Comparison of ENCODE assay signal across 1 fruit fly cellular context in the genomic region with DNA sequence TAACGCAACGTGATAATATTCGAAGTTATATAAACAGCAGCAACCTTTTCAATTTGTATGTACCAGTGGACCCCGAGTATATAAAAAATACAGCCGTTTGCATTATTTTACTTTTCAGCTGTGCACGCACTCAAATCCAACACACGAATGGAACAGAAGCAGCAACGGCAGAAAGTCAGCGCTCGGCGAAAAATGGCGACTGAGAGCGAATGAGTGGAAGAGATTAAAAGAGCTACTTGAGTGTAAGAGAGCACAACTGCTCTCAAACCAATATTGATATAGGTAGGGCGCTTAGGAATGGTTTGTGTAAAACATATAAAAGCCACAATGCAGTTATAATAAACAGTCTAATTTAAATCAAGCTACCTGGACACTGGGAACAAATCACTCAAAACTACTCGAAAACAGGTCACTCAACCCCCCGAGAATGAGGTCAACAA.
TF ChIP-seq lines count a peak whose summit lies in the region.

No protein-coding gene starts in this region.

TF ChIP-seq in whole organism, embryonic, 481 proteins besides CTCF, POLR2A, EP300 and RAD21 (continued from another document and continues in another):
- no peak for TF ChIP-seq usp (GFP tag; optimal IDR thresholded peaks at IDR 0.05; lab: Kevin White, UChicago)
- TF ChIP-seq Hey (tag; optimal IDR thresholded peaks at IDR 0.05; lab: Kevin White, UChicago), result peak; percentile 28
- TF ChIP-seq Camta (GFP tag; optimal IDR thresholded peaks at IDR 0.05; lab: Kevin White, UChicago), result peak; percentile 72
- TF ChIP-seq H2.0 (GFP tag; IDR thresholded peaks at IDR 0.05; lab: Robert Waterston, UW), result no peak
- TF ChIP-seq CG9797 (GFP tag; optimal IDR thresholded peaks at IDR 0.05; lab: Kevin White, UChicago), result no peak
- TF ChIP-seq jing (GFP tag; optimal IDR thresholded peaks at IDR 0.05; lab: Kevin White, UChicago), result peak; percentile 3
- TF ChIP-seq luna (GFP tag; optimal IDR thresholded peaks at IDR 0.05; lab: Kevin White, UChicago), result no peak
- TF ChIP-seq CG17186 (GFP tag; optimal IDR thresholded peaks at IDR 0.05; lab: Kevin White, UChicago), result peak; percentile 11
- TF ChIP-seq nmo (GFP tag; optimal IDR thresholded peaks at IDR 0.05; lab: Kevin White, UChicago), result no peak
- peak; percentile 53 for TF ChIP-seq yki (optimal IDR thresholded peaks at IDR 0.05; lab: Kevin White, UChicago)
- peak; percentile 98 for TF ChIP-seq z (GFP tag; IDR thresholded peaks at IDR 0.05; lab: Robert Waterston, UW)
- TF ChIP-seq B-H1 (GFP tag; IDR thresholded peaks at IDR 0.05; lab: Robert Waterston, UW), result no peak; the same call in 2 of the 3 replicates
- TF ChIP-seq seq (GFP tag; IDR thresholded peaks at IDR 0.05; lab: Robert Waterston, UW), result peak; percentile 85
- TF ChIP-seq Abd-B (GFP tag; optimal IDR thresholded peaks at IDR 0.05; lab: Kevin White, UChicago), result no peak
- no peak for TF ChIP-seq CG7372 (GFP tag; IDR thresholded peaks at IDR 0.05; lab: Robert Waterston, UW)
- peak; percentile 29 for TF ChIP-seq Bteb2 (GFP tag; optimal IDR thresholded peaks at IDR 0.05; lab: Kevin White, UChicago)
- TF ChIP-seq Rfx (GFP tag; IDR thresholded peaks at IDR 0.05; lab: Robert Waterston, UW), result peak; percentile 20; the same call in 1 of the 2 replicates
- TF ChIP-seq chm (GFP tag; IDR thresholded peaks at IDR 0.05; lab: Robert Waterston, UW), result peak; percentile 80
- TF ChIP-seq ham (GFP tag; IDR thresholded peaks at IDR 0.05; lab: Robert Waterston, UW), result no peak
- TF ChIP-seq CG17802 (tag; optimal IDR thresholded peaks at IDR 0.05; lab: Kevin White, UChicago), result no peak
- peak; percentile 88 for TF ChIP-seq wek (GFP tag; optimal IDR thresholded peaks at IDR 0.05; lab: Kevin White, UChicago)
- TF ChIP-seq org-1 (GFP tag; optimal IDR thresholded peaks at IDR 0.05; lab: Kevin White, UChicago), result peak; percentile 58
- TF ChIP-seq Aef1 (GFP tag; IDR thresholded peaks at IDR 0.05; lab: Robert Waterston, UW), result no peak
- TF ChIP-seq CHES-1-like (GFP tag; optimal IDR thresholded peaks at IDR 0.05; lab: Kevin White, UChicago), result peak; percentile 66
- TF ChIP-seq ttk (GFP tag; IDR thresholded peaks at IDR 0.05; lab: Robert Waterston, UW), result no peak
- peak; percentile 6 for TF ChIP-seq MESR4 (GFP tag; optimal IDR thresholded peaks at IDR 0.05; lab: Kevin White, UChicago)
- no peak for TF ChIP-seq wor (GFP tag; IDR thresholded peaks at IDR 0.05; lab: Robert Waterston, UW)
- TF ChIP-seq CrebB (tag; optimal IDR thresholded peaks at IDR 0.05; lab: Kevin White, UChicago), result peak; percentile 77
- TF ChIP-seq CG13287 (GFP tag; IDR thresholded peaks at IDR 0.05; lab: Robert Waterston, UW; ENCODE audit: partially characterized antibody), result peak; percentile 42; the same call in 1 of the 2 replicates
- no peak for TF ChIP-seq mld (GFP tag; IDR thresholded peaks at IDR 0.05; lab: Robert Waterston, UW; ENCODE audit: partially characterized antibody)
- TF ChIP-seq CG12104 (GFP tag; optimal IDR thresholded peaks at IDR 0.05; lab: Kevin White, UChicago), result peak; percentile 47
- TF ChIP-seq CG31441 (GFP tag; IDR thresholded peaks at IDR 0.05; lab: Robert Waterston, UW), result peak; percentile 70
- TF ChIP-seq CG4424 (GFP tag; optimal IDR thresholded peaks at IDR 0.05; lab: Kevin White, UChicago), result peak; percentile 55
- no peak for TF ChIP-seq CG11560 (tag; IDR thresholded peaks at IDR 0.05; lab: Robert Waterston, UW)
- TF ChIP-seq CG30431 (GFP tag; optimal IDR thresholded peaks at IDR 0.05; lab: Kevin White, UChicago), result no peak
- TF ChIP-seq knrl (GFP tag; IDR thresholded peaks at IDR 0.05; lab: Robert Waterston, UW; ENCODE audit: partially characterized antibody), result no peak
- no peak for TF ChIP-seq Hr39 (optimal IDR thresholded peaks at IDR 0.05; lab: Kevin White, UChicago)
- no peak for TF ChIP-seq CG32772 (GFP tag; IDR thresholded peaks at IDR 0.05; lab: Robert Waterston, UW)
- TF ChIP-seq CG3838 (GFP tag; optimal IDR thresholded peaks at IDR 0.05; lab: Kevin White, UChicago), result no peak
- TF ChIP-seq CG7839 (tag; optimal IDR thresholded peaks at IDR 0.05; lab: Kevin White, UChicago), result peak; percentile 37
- peak; percentile 69 for TF ChIP-seq PHDP (tag; optimal IDR thresholded peaks at IDR 0.05; lab: Kevin White, UChicago)
- TF ChIP-seq Hand (GFP tag; optimal IDR thresholded peaks at IDR 0.05; lab: Kevin White, UChicago), result peak; percentile 69
- TF ChIP-seq Meics (GFP tag; optimal IDR thresholded peaks at IDR 0.05; lab: Kevin White, UChicago), result peak; percentile 68
- peak; percentile 1 for TF ChIP-seq CoRest (tag; optimal IDR thresholded peaks at IDR 0.05; lab: Kevin White, UChicago)
- TF ChIP-seq aop (GFP tag; IDR thresholded peaks at IDR 0.05; lab: Robert Waterston, UW), result no peak
- TF ChIP-seq Kr (GFP tag; optimal IDR thresholded peaks at IDR 0.05; lab: Kevin White, UChicago), result no peak
- no peak for TF ChIP-seq dimm (GFP tag; IDR thresholded peaks at IDR 0.05; lab: Robert Waterston, UW)
- TF ChIP-seq CG18764 (GFP tag; optimal IDR thresholded peaks at IDR 0.05; lab: Kevin White, UChicago), result peak; percentile 57
- TF ChIP-seq bab2 (GFP tag; optimal IDR thresholded peaks at IDR 0.05; lab: Kevin White, UChicago), result peak; percentile 77
- TF ChIP-seq CG9437 (GFP tag; optimal IDR thresholded peaks at IDR 0.05; lab: Kevin White, UChicago), result peak; percentile 29
- TF ChIP-seq mirr (GFP tag; optimal IDR thresholded peaks at IDR 0.05; lab: Kevin White, UChicago), result peak; percentile 86
- no peak for TF ChIP-seq sisA (GFP tag; IDR thresholded peaks at IDR 0.05; lab: Robert Waterston, UW)
- peak in 1 of 2 experiments; percentile 26 for TF ChIP-seq chif (GFP tag; optimal IDR thresholded peaks at IDR 0.05; lab: Kevin White, UChicago)
- TF ChIP-seq mam (GFP tag; optimal IDR thresholded peaks at IDR 0.05; lab: Kevin White, UChicago), result no peak
- no peak for TF ChIP-seq Dp (GFP tag; optimal IDR thresholded peaks at IDR 0.05; lab: Kevin White, UChicago)
- TF ChIP-seq CG14860 (GFP tag; IDR thresholded peaks at IDR 0.05; lab: Robert Waterston, UW; ENCODE audit: partially characterized antibody), result no peak
- TF ChIP-seq CG11093 (GFP tag; IDR thresholded peaks at IDR 0.05; lab: Robert Waterston, UW), result no peak
- no peak for TF ChIP-seq fu2 (GFP tag; optimal IDR thresholded peaks at IDR 0.05; lab: Kevin White, UChicago)
- no peak for TF ChIP-seq D (optimal IDR thresholded peaks at IDR 0.05; lab: Kevin White, UChicago)
- TF ChIP-seq D (GFP tag; optimal IDR thresholded peaks at IDR 0.05; lab: Kevin White, UChicago), result peak; percentile 65
- TF ChIP-seq gce (GFP tag; IDR thresholded peaks at IDR 0.05; lab: Robert Waterston, UW), result no peak
- TF ChIP-seq CG13123 (GFP tag; optimal IDR thresholded peaks at IDR 0.05; lab: Kevin White, UChicago), result peak; percentile 72
- TF ChIP-seq CG4730 (GFP tag; IDR thresholded peaks at IDR 0.05; lab: Robert Waterston, UW), result no peak
- peak; percentile 59 for TF ChIP-seq Fer3 (tag; optimal IDR thresholded peaks at IDR 0.05; lab: Kevin White, UChicago)
- peak in 1 of 2 experiments; percentile 39 for TF ChIP-seq insv (GFP tag; optimal IDR thresholded peaks at IDR 0.05; lab: Kevin White, UChicago)
- TF ChIP-seq E2f1 (GFP tag; IDR thresholded peaks at IDR 0.05; lab: Robert Waterston, UW), result no peak
- TF ChIP-seq jumu (GFP tag; optimal IDR thresholded peaks at IDR 0.05; lab: Kevin White, UChicago), result no peak
- peak; percentile 86 for TF ChIP-seq CG6765 (GFP tag; optimal IDR thresholded peaks at IDR 0.05; lab: Kevin White, UChicago)
- TF ChIP-seq CG3847 (GFP tag; IDR thresholded peaks at IDR 0.05; lab: Robert Waterston, UW), result no peak
- TF ChIP-seq salm (tag; optimal IDR thresholded peaks at IDR 0.05; lab: Kevin White, UChicago), result peak; percentile 65
- peak; percentile 55 for TF ChIP-seq CG31365 (tag; optimal IDR thresholded peaks at IDR 0.05; lab: Kevin White, UChicago)
- TF ChIP-seq CG1832 (GFP tag; optimal IDR thresholded peaks at IDR 0.05; lab: Kevin White, UChicago), result no peak
- no peak for TF ChIP-seq C15 (GFP tag; IDR thresholded peaks at IDR 0.05; lab: Robert Waterston, UW)
- TF ChIP-seq CG17612 (GFP tag; IDR thresholded peaks at IDR 0.05; lab: Robert Waterston, UW), result no peak
- TF ChIP-seq CG6654 (GFP tag; optimal IDR thresholded peaks at IDR 0.05; lab: Kevin White, UChicago), result peak; percentile 3
- TF ChIP-seq Sox100B (GFP tag; optimal IDR thresholded peaks at IDR 0.05; lab: Kevin White, UChicago), result peak; percentile 74
- no peak for TF ChIP-seq Neu2 (GFP tag; optimal IDR thresholded peaks at IDR 0.05; lab: Kevin White, UChicago; ENCODE audit: borderline replicate concordance)
- peak; percentile 16; the same call in 1 of the 2 replicates for TF ChIP-seq unc-4 (GFP tag; IDR thresholded peaks at IDR 0.05; lab: Robert Waterston, UW; ENCODE audit: partially characterized antibody)
- TF ChIP-seq CG2875 (GFP tag; optimal IDR thresholded peaks at IDR 0.05; lab: Kevin White, UChicago), result peak; percentile 90
- TF ChIP-seq Adf1 (GFP tag; IDR thresholded peaks at IDR 0.05; lab: Robert Waterston, UW), result no peak; the same call in 1 of the 2 replicates
- TF ChIP-seq so (GFP tag; IDR thresholded peaks at IDR 0.05; lab: Robert Waterston, UW), result peak; percentile 49; the same call in 1 of the 3 replicates
- TF ChIP-seq jigr1 (GFP tag; IDR thresholded peaks at IDR 0.05; lab: Robert Waterston, UW), result no peak
- peak; percentile 11 to 73 for TF ChIP-seq Hr51 (GFP tag; optimal IDR thresholded peaks at IDR 0.05; lab: Kevin White, UChicago)
- peak in 1 of 2 experiments; percentile 64 for TF ChIP-seq dpn (GFP tag; optimal IDR thresholded peaks at IDR 0.05; lab: Kevin White, UChicago)
- peak; percentile 67 for TF ChIP-seq CG5180 (GFP tag; optimal IDR thresholded peaks at IDR 0.05; lab: Kevin White, UChicago)
- peak; percentile 52; the same call in 1 of the 3 replicates for TF ChIP-seq Dbx (GFP tag; IDR thresholded peaks at IDR 0.05; lab: Robert Waterston, UW)
- peak; percentile 45 for TF ChIP-seq gem (tag; optimal IDR thresholded peaks at IDR 0.05; lab: Kevin White, UChicago)
- TF ChIP-seq CG6854 (GFP tag; optimal IDR thresholded peaks at IDR 0.05; lab: Kevin White, UChicago), result peak; percentile 78
- no peak for TF ChIP-seq YL-1 (GFP tag; optimal IDR thresholded peaks at IDR 0.05; lab: Kevin White, UChicago)
- TF ChIP-seq ken (GFP tag; IDR thresholded peaks at IDR 0.05; lab: Robert Waterston, UW), result no peak
- TF ChIP-seq Hr78 (GFP tag; optimal IDR thresholded peaks at IDR 0.05; lab: Kevin White, UChicago), result no peak
- TF ChIP-seq CG1603 (tag; optimal IDR thresholded peaks at IDR 0.05; lab: Kevin White, UChicago), result peak; percentile 21
- TF ChIP-seq CG14014 (GFP tag; IDR thresholded peaks at IDR 0.05; lab: Robert Waterston, UW), result peak; percentile 62; the same call in 1 of the 2 replicates
- TF ChIP-seq Doc2 (GFP tag; IDR thresholded peaks at IDR 0.05; lab: Robert Waterston, UW), result no peak
- TF ChIP-seq CG12659 (GFP tag; optimal IDR thresholded peaks at IDR 0.05; lab: Kevin White, UChicago), result peak; percentile 66
- TF ChIP-seq shn (GFP tag; optimal IDR thresholded peaks at IDR 0.05; lab: Kevin White, UChicago), result peak; percentile 62
- TF ChIP-seq exex (tag; optimal IDR thresholded peaks at IDR 0.05; lab: Kevin White, UChicago), result no peak
- TF ChIP-seq CG4328 (GFP tag; optimal IDR thresholded peaks at IDR 0.05; lab: Kevin White, UChicago), result peak; percentile 49
- TF ChIP-seq CG17361 (GFP tag; IDR thresholded peaks at IDR 0.05; lab: Robert Waterston, UW), result 0 out of 3 replicates have a peak, but pooled peaks have one; percentile 27
- TF ChIP-seq Dfd (GFP tag; optimal IDR thresholded peaks at IDR 0.05; lab: Kevin White, UChicago), result no peak
- peak; percentile 30; the same call in 1 of the 2 replicates for TF ChIP-seq CG17328 (GFP tag; IDR thresholded peaks at IDR 0.05; lab: Robert Waterston, UW)
- no peak for TF ChIP-seq CG11456 (GFP tag; IDR thresholded peaks at IDR 0.05; lab: Robert Waterston, UW)
- TF ChIP-seq dm (GFP tag; optimal IDR thresholded peaks at IDR 0.05; lab: Kevin White, UChicago), result no peak
- no peak for TF ChIP-seq CG15073 (GFP tag; optimal IDR thresholded peaks at IDR 0.05; lab: Kevin White, UChicago)
- TF ChIP-seq CG10654 (GFP tag; optimal IDR thresholded peaks at IDR 0.05; lab: Kevin White, UChicago), result peak; percentile 56
- TF ChIP-seq gsb (GFP tag; IDR thresholded peaks at IDR 0.05; lab: Robert Waterston, UW), result no peak
- no peak for TF ChIP-seq ab (GFP tag; optimal IDR thresholded peaks at IDR 0.05; lab: Kevin White, UChicago)
- TF ChIP-seq HLH3B (GFP tag; IDR thresholded peaks at IDR 0.05; lab: Robert Waterston, UW), result peak; percentile 39; the same call in 1 of the 2 replicates
- peak; percentile 42 for TF ChIP-seq ewg (GFP tag; optimal IDR thresholded peaks at IDR 0.05; lab: Kevin White, UChicago)
- TF ChIP-seq sna (GFP tag; IDR thresholded peaks at IDR 0.05; lab: Robert Waterston, UW; ENCODE audit: partially characterized antibody), result no peak
- no peak for TF ChIP-seq pzg (GFP tag; optimal IDR thresholded peaks at IDR 0.05; lab: Kevin White, UChicago)
- TF ChIP-seq sc (optimal IDR thresholded peaks at IDR 0.05; lab: Kevin White, UChicago), result no peak
- peak; percentile 60 for TF ChIP-seq sc (GFP tag; optimal IDR thresholded peaks at IDR 0.05; lab: Kevin White, UChicago)
- no peak for TF ChIP-seq klu (GFP tag; IDR thresholded peaks at IDR 0.05; lab: Robert Waterston, UW)
- TF ChIP-seq Side (GFP tag; optimal IDR thresholded peaks at IDR 0.05; lab: Kevin White, UChicago), result peak; percentile 46
- no peak for TF ChIP-seq CG11085 (GFP tag; IDR thresholded peaks at IDR 0.05; lab: Robert Waterston, UW)
- TF ChIP-seq Hmx (GFP tag; optimal IDR thresholded peaks at IDR 0.05; lab: Kevin White, UChicago), result no peak
- TF ChIP-seq CkIIα-i1 (GFP tag; IDR thresholded peaks at IDR 0.05; lab: Robert Waterston, UW), result no peak
- no peak for TF ChIP-seq slp2 (GFP tag; optimal IDR thresholded peaks at IDR 0.05; lab: Kevin White, UChicago)
- peak; percentile 85 for TF ChIP-seq fd64A (GFP tag; optimal IDR thresholded peaks at IDR 0.05; lab: Kevin White, UChicago)
- peak; percentile 63 for TF ChIP-seq CG17385 (GFP tag; optimal IDR thresholded peaks at IDR 0.05; lab: Kevin White, UChicago)
- TF ChIP-seq Atf6 (GFP tag; IDR thresholded peaks at IDR 0.05; lab: Robert Waterston, UW), result peak; percentile 59
- peak; percentile 35 for TF ChIP-seq CG17829 (tag; optimal IDR thresholded peaks at IDR 0.05; lab: Kevin White, UChicago)
- TF ChIP-seq CG33213 (GFP tag; optimal IDR thresholded peaks at IDR 0.05; lab: Kevin White, UChicago), result peak; percentile 69
- peak; percentile 76 for TF ChIP-seq CG12299 (tag; optimal IDR thresholded peaks at IDR 0.05; lab: Kevin White, UChicago)
- TF ChIP-seq Dad (GFP tag; optimal IDR thresholded peaks at IDR 0.05; lab: Kevin White, UChicago), result no peak
- TF ChIP-seq B-H2 (GFP tag; optimal IDR thresholded peaks at IDR 0.05; lab: Kevin White, UChicago), result peak; percentile 45
- TF ChIP-seq CG10147 (GFP tag; optimal IDR thresholded peaks at IDR 0.05; lab: Kevin White, UChicago), result peak; percentile 10
